Fruit fly (Drosophila melanogaster) whole organism, embryonic: Measurements from ENCODE around the gene CG4957.

Source experiments
- CG1024 ChIP-seq: fragments of 200-800 bp; sonication (Bioruptor generic); IDR thresholded peaks from 2 replicates; pipeline ENCODE4 v1.3.6; 2022; ENCODE audit warnings: missing biosample characterization, missing genetic modification characterization
- CG10321 ChIP-seq: fragments of 200-800 bp; sonication (Bioruptor generic); IDR thresholded peaks from 2 replicates; pipeline ENCODE4 v1.3.6; 2022; ENCODE audit warnings: missing biosample characterization, missing genetic modification characterization
- CG10462 ChIP-seq: fragments of 200-800 bp; sonication (Bioruptor generic); optimal IDR thresholded peaks from 2 replicates; lab custom pipeline; 2016; ENCODE audit warnings: missing biosample characterization, missing genetic modification characterization
- CG10565 ChIP-seq: fragments of 200-800 bp; sonication (Bioruptor generic); optimal IDR thresholded peaks from 3 replicates; lab custom pipeline; 2016; ENCODE audit warnings: missing biosample characterization, mild to moderate bottlenecking, missing genetic modification characterization
- CG11696 ChIP-seq: fragments of 200-800 bp; sonication (Bioruptor generic); IDR thresholded peaks from 2 replicates; pipeline ENCODE4 v1.3.6; 2022; ENCODE audit warnings: missing biosample characterization, missing genetic modification characterization
- CG1603 ChIP-seq: fragments of 200-800 bp; sonication (Bioruptor generic); optimal IDR thresholded peaks from 2 replicates; lab custom pipeline; 2019; ENCODE audit warnings: missing biosample characterization, mild to moderate bottlenecking, missing genetic modification characterization, moderate library complexity
- CG16815 ChIP-seq: fragments of 200-800 bp; sonication (Bioruptor generic); optimal IDR thresholded peaks from 3 replicates; lab custom pipeline; 2017; ENCODE audit warnings: missing biosample characterization, mild to moderate bottlenecking, missing genetic modification characterization
- CG1792 ChIP-seq: fragments of 200-800 bp; sonication (Bioruptor generic); optimal IDR thresholded peaks from 2 replicates; lab custom pipeline; 2016; ENCODE audit warnings: missing biosample characterization, missing genetic modification characterization
- CG2202 ChIP-seq: fragments of 200-800 bp; sonication (Bioruptor generic); optimal IDR thresholded peaks from 2 replicates; lab custom pipeline; 2018; ENCODE audit warnings: missing biosample characterization, mild to moderate bottlenecking, missing genetic modification characterization
- CG2889 ChIP-seq: fragments of 200-800 bp; sonication (Bioruptor generic); IDR thresholded peaks from 3 replicates; pipeline ENCODE4 v1.3.6; 2022; ENCODE audit warnings: missing biosample characterization, missing genetic modification characterization
- CG3163 ChIP-seq: fragments of 200-800 bp; sonication (Bioruptor generic); optimal IDR thresholded peaks from 3 replicates; lab custom pipeline; 2016; ENCODE audit warnings: missing biosample characterization, missing genetic modification characterization
- CG4820 ChIP-seq: fragments of 200-800 bp; sonication (Bioruptor generic); optimal IDR thresholded peaks from 3 replicates; lab custom pipeline; 2016; ENCODE audit warnings: missing biosample characterization, missing genetic modification characterization
- CG4854 ChIP-seq: fragments of 200-800 bp; sonication (Bioruptor generic); optimal IDR thresholded peaks from 2 replicates; lab custom pipeline; 2016; ENCODE audit warnings: missing biosample characterization, missing genetic modification characterization, inconsistent platforms
- CG6854 ChIP-seq: fragments of 200-800 bp; sonication (Bioruptor generic); optimal IDR thresholded peaks from 3 replicates; lab custom pipeline; 2017; ENCODE audit warnings: missing biosample characterization, mild to moderate bottlenecking, missing genetic modification characterization
- CG7928 ChIP-seq: fragments of 200-800 bp; sonication (Bioruptor generic); optimal IDR thresholded peaks from 2 replicates; lab custom pipeline; 2017; ENCODE audit warnings: missing biosample characterization, mild to moderate bottlenecking, missing genetic modification characterization
- CG8290 ChIP-seq, 3 experiments: fragments of 200-800 bp; sonication (Bioruptor generic); optimal IDR thresholded peaks; 2 replicates each; lab custom pipeline; 2016 to 2019; ENCODE audit warnings: missing biosample characterization in 3 of 3, missing genetic modification characterization in 3 of 3, mild to moderate bottlenecking in 2 of 3, moderate library complexity in 1 of 3
- CG9727 ChIP-seq: fragments of 200-800 bp; sonication (Bioruptor generic); optimal IDR thresholded peaks from 3 replicates; lab custom pipeline; 2017; ENCODE audit warnings: missing biosample characterization, mild to moderate bottlenecking, missing genetic modification characterization
- Dbx ChIP-seq: fragments of 200-800 bp; sonication (Bioruptor generic); IDR thresholded peaks from 3 replicates; pipeline ENCODE4 v1.3.6; 2022; ENCODE audit warnings: missing biosample characterization, missing genetic modification characterization
- Dll ChIP-seq: fragments of 200-800 bp; sonication (Bioruptor generic); IDR thresholded peaks from 4 replicates; pipeline ENCODE4 v1.3.6; 2022; ENCODE audit warnings: missing biosample characterization, missing genetic modification characterization; ENCODE audit not compliant: partially characterized antibody
- Ets97D ChIP-seq: fragments of 200-800 bp; sonication (Bioruptor generic); optimal IDR thresholded peaks from 3 replicates; lab custom pipeline; 2016; ENCODE audit warnings: missing biosample characterization, missing genetic modification characterization
- Hr39 ChIP-seq: fragments of >200 bp; optimal IDR thresholded peaks from 2 replicates; lab custom pipeline; 2017
- Hsf ChIP-seq: fragments of 200-800 bp; sonication (Bioruptor generic); optimal IDR thresholded peaks from 3 replicates; lab custom pipeline; 2016; ENCODE audit warnings: missing biosample characterization, missing genetic modification characterization
- Mrtf ChIP-seq: fragments of 200-800 bp; sonication (Bioruptor generic); IDR thresholded peaks from 3 replicates; pipeline ENCODE4 v1.3.6; 2022; ENCODE audit warnings: missing biosample characterization, missing genetic modification characterization
- Myb ChIP-seq: fragments of 200-800 bp; sonication (Bioruptor generic); optimal IDR thresholded peaks from 2 replicates; lab custom pipeline; 2016; ENCODE audit warnings: missing biosample characterization, missing genetic modification characterization
- NC2α ChIP-seq: fragments of 200-800 bp; sonication (Bioruptor generic); optimal IDR thresholded peaks from 2 replicates; lab custom pipeline; 2016; ENCODE audit warnings: missing biosample characterization, missing genetic modification characterization
- NC2β ChIP-seq: fragments of 200-800 bp; sonication (Bioruptor generic); optimal IDR thresholded peaks from 2 replicates; lab custom pipeline; 2016; ENCODE audit warnings: missing biosample characterization, missing genetic modification characterization
- NFAT ChIP-seq: fragments of 200-800 bp; sonication (Bioruptor generic); IDR thresholded peaks from 2 replicates; pipeline ENCODE4 v1.3.6; 2022; ENCODE audit warnings: missing biosample characterization, missing genetic modification characterization
- Six4 ChIP-seq: fragments of 200-800 bp; sonication (Bioruptor generic); optimal IDR thresholded peaks from 2 replicates; lab custom pipeline; 2016; ENCODE audit warnings: missing biosample characterization, missing genetic modification characterization
- Spps ChIP-seq: fragments of 200-800 bp; sonication (Bioruptor generic); optimal IDR thresholded peaks from 2 replicates; lab custom pipeline; 2018; ENCODE audit warnings: missing biosample characterization, mild to moderate bottlenecking, missing genetic modification characterization
- Ssrp ChIP-seq: fragments of 200-800 bp; sonication (Bioruptor generic); optimal IDR thresholded peaks from 2 replicates; lab custom pipeline; 2018; ENCODE audit warnings: missing biosample characterization, mild to moderate bottlenecking, missing genetic modification characterization, moderate library complexity
- Xbp1 ChIP-seq: fragments of 200-800 bp; sonication (Bioruptor generic); optimal IDR thresholded peaks from 3 replicates; lab custom pipeline; 2016; ENCODE audit warnings: missing biosample characterization, mild to moderate bottlenecking, missing genetic modification characterization
- ara ChIP-seq: fragments of 200-800 bp; sonication (Bioruptor generic); IDR thresholded peaks from 2 replicates; pipeline ENCODE4 v1.3.6; 2022; ENCODE audit warnings: missing biosample characterization, missing genetic modification characterization
- bbx ChIP-seq: fragments of 200-800 bp; sonication (Bioruptor generic); IDR thresholded peaks from 2 replicates; pipeline ENCODE4 v1.3.6; 2022; ENCODE audit warnings: missing biosample characterization, missing genetic modification characterization; ENCODE audit not compliant: partially characterized antibody
- cad ChIP-seq: fragments of >200 bp; optimal IDR thresholded peaks from 2 replicates; lab custom pipeline; 2017; ENCODE audit warnings: missing biosample characterization, missing genetic modification characterization
- chm ChIP-seq: fragments of 200-800 bp; sonication (Bioruptor generic); IDR thresholded peaks from 2 replicates; pipeline ENCODE4 v1.3.6; 2022; ENCODE audit warnings: missing biosample characterization, missing genetic modification characterization
- esg ChIP-seq: fragments of 200-800 bp; sonication (Bioruptor generic); conservative IDR thresholded peaks from 2 replicates; pipeline ENCODE4 v1.3.6; 2022; ENCODE audit warnings: missing biosample characterization, missing genetic modification characterization
- kni ChIP-seq: fragments of 200-800 bp; sonication (Bioruptor generic); optimal IDR thresholded peaks from 3 replicates; lab custom pipeline; 2017; ENCODE audit warnings: mild to moderate bottlenecking, missing biosample characterization, missing genetic modification reagents, missing genetic modification characterization
- lmd ChIP-seq: fragments of 200-800 bp; sonication (Bioruptor generic); IDR thresholded peaks from 2 replicates; pipeline ENCODE4 v1.3.6; 2022; ENCODE audit warnings: missing biosample characterization, missing genetic modification characterization
- luna ChIP-seq: fragments of 200-800 bp; sonication (Bioruptor generic); optimal IDR thresholded peaks from 2 replicates; lab custom pipeline; 2016; ENCODE audit warnings: missing biosample characterization, missing genetic modification characterization
- maf-S ChIP-seq: fragments of 200-800 bp; sonication (Bioruptor generic); optimal IDR thresholded peaks from 2 replicates; lab custom pipeline; 2016; ENCODE audit warnings: missing biosample characterization, missing genetic modification characterization
- org-1 ChIP-seq: fragments of 200-800 bp; sonication (Bioruptor generic); optimal IDR thresholded peaks from 2 replicates; lab custom pipeline; 2017; ENCODE audit warnings: missing biosample characterization, missing genetic modification characterization
- pfk ChIP-seq: fragments of 200-800 bp; sonication (Bioruptor generic); optimal IDR thresholded peaks from 2 replicates; lab custom pipeline; 2018; ENCODE audit warnings: missing biosample characterization, mild to moderate bottlenecking, missing genetic modification characterization, moderate library complexity
- pzg ChIP-seq: fragments of 200-800 bp; sonication (Bioruptor generic); optimal IDR thresholded peaks from 3 replicates; lab custom pipeline; 2018; ENCODE audit warnings: missing biosample characterization, mild to moderate bottlenecking, missing genetic modification characterization, moderate library complexity
- run ChIP-seq: fragments of 200-800 bp; sonication (Bioruptor generic); optimal IDR thresholded peaks from 3 replicates; lab custom pipeline; 2018; ENCODE audit warnings: missing biosample characterization, mild to moderate bottlenecking, missing genetic modification characterization
- scrt ChIP-seq: fragments of 200-800 bp; sonication (Bioruptor generic); optimal IDR thresholded peaks from 2 replicates; lab custom pipeline; 2018; ENCODE audit warnings: missing biosample characterization, mild to moderate bottlenecking, missing genetic modification characterization, moderate library complexity
- stc ChIP-seq: fragments of 200-800 bp; sonication (Bioruptor generic); IDR thresholded peaks from 2 replicates; pipeline ENCODE4 v1.3.6; 2022; ENCODE audit warnings: missing biosample characterization, missing genetic modification characterization
- tio ChIP-seq: fragments of 200-800 bp; sonication (Bioruptor generic); optimal IDR thresholded peaks from 2 replicates; lab custom pipeline; 2017; ENCODE audit warnings: missing biosample characterization, missing genetic modification characterization, inconsistent platforms
- usp ChIP-seq: fragments of >200 bp; optimal IDR thresholded peaks from 2 replicates; lab custom pipeline; 2017; ENCODE audit warnings: missing biosample characterization, missing genetic modification characterization
- vfl ChIP-seq: fragments of 200-800 bp; sonication (Bioruptor generic); optimal IDR thresholded peaks from 2 replicates; lab custom pipeline; 2016; ENCODE audit warnings: missing biosample characterization, missing genetic modification characterization
- yki ChIP-seq: fragments of >200 bp; optimal IDR thresholded peaks from 3 replicates; lab custom pipeline; 2018

CG4957 gene

dm6 chr2L:10260750-10261493 lies 7.8 kb upstream of the CG4957 start, which contains the start of gene Pten (continued):
- TF ChIP-seq CG1792 (GFP tag; lab: Kevin White, UChicago) (peak; percentile 58), Ets97D (GFP tag; lab: Kevin White, UChicago) (peak; percentile 69), CG4820 (peak; percentile 76), NC2β (GFP tag; lab: Kevin White, UChicago) (peak; percentile 57), CG3163 (GFP tag; lab: Kevin White, UChicago) (peak; percentile 27), NC2α (peak; percentile 31), yki (lab: Kevin White, UChicago) (no peak), CG2889 (GFP tag; lab: Robert Waterston, UW) (no peak), ara (GFP tag; lab: Robert Waterston, UW) (no peak), NFAT (GFP tag; lab: Robert Waterston, UW) (no peak), CG11696 (GFP tag; lab: Robert Waterston, UW) (0 out of 2 replicates have a peak, but pooled peaks have one; percentile 33), CG4854 (peak; percentile 48), CG10321 (GFP tag; lab: Robert Waterston, UW) (no peak), luna (peak; percentile 45), esg (GFP tag; lab: Robert Waterston, UW) (0 out of 2 replicates have a peak, but pooled peaks have one; percentile 50), vfl (no peak), tio (GFP tag; lab: Kevin White, UChicago) (no peak), pfk (peak; percentile 61), CG10565 (GFP tag; lab: Kevin White, UChicago) (peak; percentile 69), Ssrp (tag; lab: Kevin White, UChicago) (peak; percentile 71), Hr39 (lab: Kevin White, UChicago) (no peak), Six4 (GFP tag; lab: Kevin White, UChicago) (peak; percentile 42), CG10462 (GFP tag; lab: Kevin White, UChicago) (peak; percentile 60), CG2202 (tag; lab: Kevin White, UChicago) (no peak), CG16815 (no peak), bbx (peak; percentile 89), stc (peak; percentile 67; the same call in 1 of the 2 replicates), chm (GFP tag; lab: Robert Waterston, UW) (no peak), Hsf (GFP tag; lab: Kevin White, UChicago) (peak; percentile 63), Dll (GFP tag; lab: Robert Waterston, UW) (peak; percentile 84), CG1603 (tag; lab: Kevin White, UChicago) (peak; percentile 80), run (tag; lab: Kevin White, UChicago) (no peak), CG1024 (GFP tag; lab: Robert Waterston, UW) (peak; percentile 90), Mrtf (GFP tag; lab: Robert Waterston, UW) (no peak), lmd (GFP tag; lab: Robert Waterston, UW) (no peak), Spps (tag; lab: Kevin White, UChicago) (peak; percentile 49), kni (GFP tag; lab: Kevin White, UChicago) (no peak), CG6854 (GFP tag; lab: Kevin White, UChicago) (peak; percentile 5), cad (GFP tag; lab: Kevin White, UChicago) (peak; percentile 74), org-1 (GFP tag; lab: Kevin White, UChicago) (no peak), usp (GFP tag; lab: Kevin White, UChicago) (no peak), CG9727 (GFP tag; lab: Kevin White, UChicago) (peak; percentile 90), Dbx (GFP tag; lab: Robert Waterston, UW) (peak; percentile 76; the same call in 2 of the 3 replicates), pzg (GFP tag; lab: Kevin White, UChicago) (peak; percentile 83), Myb (GFP tag; lab: Kevin White, UChicago) (peak; percentile 36), scrt (peak; percentile 80), CG8290 (GFP tag; optimal IDR thresholded peaks at IDR 0.05; lab: Kevin White, UChicago) (no peak), CG8290 (tag; optimal IDR thresholded peaks at IDR 0.05; lab: Kevin White, UChicago) (peak in 1 of 2 experiments; percentile 12), CG7928 (GFP tag; lab: Kevin White, UChicago) (peak; percentile 4), maf-S (peak; percentile 64), Xbp1 (GFP tag; lab: Kevin White, UChicago) (peak; percentile 56)
